Fruit fly (Drosophila melanogaster): ENCODE measurements around the gene Jasper.

Gene Jasper

DNA sequence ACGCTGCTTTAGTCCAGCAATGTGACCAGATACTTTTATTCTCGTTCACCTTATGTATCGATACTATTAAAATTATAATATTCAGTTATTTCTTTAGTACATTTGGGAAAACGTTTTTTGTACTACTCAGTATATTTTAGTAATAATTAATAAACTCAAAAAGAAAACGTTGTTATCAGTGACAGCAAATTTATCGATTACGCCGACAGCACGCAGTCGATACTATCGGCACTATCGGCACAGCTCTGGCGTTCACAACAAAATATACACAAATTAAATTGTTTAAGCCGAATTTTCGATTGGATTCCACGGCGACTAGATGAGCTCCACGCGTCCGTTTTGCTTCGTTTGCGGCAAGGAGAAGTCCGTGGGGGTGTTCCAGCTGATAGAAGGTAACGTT is 12.8 kb upstream of the Jasper start, which contains the start of the genes janA, Sry-alpha and Sry-beta (continued):
- TF ChIP-seq Ets97D (GFP tag; optimal IDR thresholded peaks at IDR 0.05), result peak; percentile 44
- peak; percentile 16 for TF ChIP-seq CG13424 (tag; optimal IDR thresholded peaks at IDR 0.05)
- TF ChIP-seq CG17829 (tag; optimal IDR thresholded peaks at IDR 0.05), result peak; percentile 63
- TF ChIP-seq zen2 (GFP tag; IDR thresholded peaks at IDR 0.05; ENCODE audit: partially characterized antibody), result peak; percentile 99
- TF ChIP-seq CG4328 (GFP tag; optimal IDR thresholded peaks at IDR 0.05), result no peak
- no peak for TF ChIP-seq Hr3 (GFP tag; optimal IDR thresholded peaks at IDR 0.05)
- no peak for TF ChIP-seq CG43689 (GFP tag; IDR thresholded peaks at IDR 0.05)
- no peak for TF ChIP-seq TFAM (GFP tag; optimal IDR thresholded peaks at IDR 0.05)
- TF ChIP-seq Stat92E (GFP tag; optimal IDR thresholded peaks at IDR 0.05), result peak in 1 of 3 experiments; percentile 29
- peak; percentile 98 for TF ChIP-seq Opbp (GFP tag; IDR thresholded peaks at IDR 0.05; ENCODE audit: partially characterized antibody)
- peak; percentile 17 for TF ChIP-seq Nf-YC (tag; optimal IDR thresholded peaks at IDR 0.05)
- TF ChIP-seq HLH4C (GFP tag; IDR thresholded peaks at IDR 0.05; ENCODE audit: partially characterized antibody), result peak; percentile 99
- TF ChIP-seq lbe (GFP tag; optimal IDR thresholded peaks at IDR 0.05), result no peak
- no peak for TF ChIP-seq bowl (GFP tag; IDR thresholded peaks at IDR 0.05)
- TF ChIP-seq CG14710 (tag; optimal IDR thresholded peaks at IDR 0.05), result peak; percentile 62
- no peak for TF ChIP-seq Sox102F (GFP tag; optimal IDR thresholded peaks at IDR 0.05)
- no peak for TF ChIP-seq Ssrp (tag; optimal IDR thresholded peaks at IDR 0.05)
- TF ChIP-seq CG2116 (GFP tag; optimal IDR thresholded peaks at IDR 0.05), result peak; percentile 86
- peak; percentile 4; the same call in 1 of the 2 replicates for TF ChIP-seq CG9215 (GFP tag; IDR thresholded peaks at IDR 0.05)
- peak; percentile 49 for TF ChIP-seq phol (tag; optimal IDR thresholded peaks at IDR 0.05)
- no peak for TF ChIP-seq CG8944 (GFP tag; optimal IDR thresholded peaks at IDR 0.05)
- peak; percentile 62 for TF ChIP-seq CG10267 (tag; optimal IDR thresholded peaks at IDR 0.05)
- no peak for TF ChIP-seq CG16815 (GFP tag; optimal IDR thresholded peaks at IDR 0.05)
- peak; percentile 40 for TF ChIP-seq Ets65A (GFP tag)
- peak; percentile 100 for TF ChIP-seq sna (GFP tag; IDR thresholded peaks at IDR 0.05; ENCODE audit: partially characterized antibody)
- no peak for TF ChIP-seq CG11696 (GFP tag; IDR thresholded peaks at IDR 0.05)
- TF ChIP-seq tup (GFP tag; optimal IDR thresholded peaks at IDR 0.05), result no peak
- no peak for TF ChIP-seq sima (GFP tag; optimal IDR thresholded peaks at IDR 0.05)
- TF ChIP-seq Dll (GFP tag; IDR thresholded peaks at IDR 0.05; ENCODE audit: partially characterized antibody), result peak; percentile 100
- peak; percentile 92 for TF ChIP-seq Dref (GFP tag; IDR thresholded peaks at IDR 0.05)
- peak; percentile 100 for TF ChIP-seq CG2129 (GFP tag; IDR thresholded peaks at IDR 0.05; ENCODE audit: partially characterized antibody)
- peak; percentile 55 for TF ChIP-seq HmgZ (tag; optimal IDR thresholded peaks at IDR 0.05)
- no peak for TF ChIP-seq Hr78 (GFP tag; optimal IDR thresholded peaks at IDR 0.05)
- no peak for TF ChIP-seq dmrt11E (tag; optimal IDR thresholded peaks at IDR 0.05)
- TF ChIP-seq CTCF (GFP tag; optimal IDR thresholded peaks at IDR 0.05), result peak; percentile 35
- TF ChIP-seq CG10147 (GFP tag; optimal IDR thresholded peaks at IDR 0.05), result no peak
- peak; percentile 63 for TF ChIP-seq Dp (GFP tag; optimal IDR thresholded peaks at IDR 0.05)
- no peak for TF ChIP-seq NC2α (GFP tag; optimal IDR thresholded peaks at IDR 0.05)
- no peak for TF ChIP-seq disco-r (GFP tag; optimal IDR thresholded peaks at IDR 0.05)
- no peak for TF ChIP-seq jing (GFP tag; optimal IDR thresholded peaks at IDR 0.05)
- no peak for TF ChIP-seq CG8765 (GFP tag; IDR thresholded peaks at IDR 0.05)
- peak; percentile 99 for TF ChIP-seq CG6791 (GFP tag; IDR thresholded peaks at IDR 0.05; ENCODE audit: partially characterized antibody)
- TF ChIP-seq BEAF-32 (GFP tag; optimal IDR thresholded peaks at IDR 0.05), result peak; percentile 99
- TF ChIP-seq tap (tag; optimal IDR thresholded peaks at IDR 0.05), result no peak
- TF ChIP-seq CG17328 (GFP tag; IDR thresholded peaks at IDR 0.05), result no peak
- no peak for TF ChIP-seq esg (GFP tag; conservative IDR thresholded peaks at IDR 0.05)
- peak; percentile 99 for TF ChIP-seq inv (GFP tag; IDR thresholded peaks at IDR 0.05; ENCODE audit: partially characterized antibody)
- no peak for TF ChIP-seq CG6175 (GFP tag; IDR thresholded peaks at IDR 0.05)
- TF ChIP-seq hb (GFP tag; IDR thresholded peaks at IDR 0.05; ENCODE audit: partially characterized antibody), result peak; percentile 99
- no peak for TF ChIP-seq vfl (GFP tag; optimal IDR thresholded peaks at IDR 0.05)
